Worm (Caenorhabditis elegans): ENCODE data around the gene grl-3.

grl-3 gene

DNA sequence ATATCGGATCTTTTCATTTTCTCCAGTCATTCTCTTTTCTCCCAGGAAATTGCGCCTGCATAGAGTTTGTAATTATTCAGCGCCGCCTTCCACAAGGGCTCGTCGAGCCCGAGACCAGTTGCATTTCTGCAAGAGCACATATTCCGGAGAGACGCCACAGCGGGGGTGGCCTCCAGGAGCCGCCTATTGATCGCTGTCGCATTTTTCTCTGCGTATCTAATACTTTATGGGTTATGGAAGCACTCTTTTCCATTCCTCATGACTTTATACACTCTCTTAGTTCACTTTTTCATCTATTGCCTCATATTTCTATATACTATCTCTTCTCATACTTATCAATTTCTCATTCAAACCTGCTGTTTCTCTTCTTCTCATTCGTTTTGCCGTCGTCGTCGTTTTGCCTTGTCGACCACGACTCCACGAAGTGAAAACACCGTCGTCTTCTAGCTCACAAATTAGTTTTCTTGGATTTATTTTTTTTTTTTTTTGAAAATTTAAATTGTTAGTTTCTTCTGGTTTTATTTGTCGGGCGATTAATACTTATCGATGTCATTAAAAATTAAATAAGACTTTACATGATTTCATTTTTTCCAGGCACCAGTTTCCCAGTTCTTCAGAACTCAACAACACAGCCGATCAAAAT lies 36.0 kb upstream of the grl-3 start, which contains the start of gene cnb-1 (continued):
- no peak for TF ChIP-seq nhr-25 (tag; optimal IDR thresholded peaks at IDR 0.05)
- no peak for TF ChIP-seq lsy-12 (tag; optimal IDR thresholded peaks at IDR 0.05)
- no peak for TF ChIP-seq zag-1 (tag; optimal IDR thresholded peaks at IDR 0.05)
- no peak for TF ChIP-seq ceh-82 (tag; optimal IDR thresholded peaks at IDR 0.05)
- TF ChIP-seq nhr-28 (tag; optimal IDR thresholded peaks at IDR 0.05), result no peak
- TF ChIP-seq hmg-11 (tag; optimal IDR thresholded peaks at IDR 0.05), result peak; percentile 96
- TF ChIP-seq skn-1 (tag; optimal IDR thresholded peaks at IDR 0.05), result peak; percentile 51

- no peak for TF ChIP-seq tbx-2 (tag; optimal IDR thresholded peaks at IDR 0.05)
- peak; percentile 38 for TF ChIP-seq lin-39 (tag; optimal IDR thresholded peaks at IDR 0.05)
These were observed 32.0 kb upstream of the grl-3 start for ce11 chrV:11379341-11379740.

- TF ChIP-seq nhr-23 (tag; optimal IDR thresholded peaks at IDR 0.05) (no peak), fkh-10 (GFP tag; optimal IDR thresholded peaks at IDR 0.05) (peak; percentile 49)
These were observed 30.7 kb upstream of the grl-3 start for ce11 chrV:11380571-11380970.

DNA sequence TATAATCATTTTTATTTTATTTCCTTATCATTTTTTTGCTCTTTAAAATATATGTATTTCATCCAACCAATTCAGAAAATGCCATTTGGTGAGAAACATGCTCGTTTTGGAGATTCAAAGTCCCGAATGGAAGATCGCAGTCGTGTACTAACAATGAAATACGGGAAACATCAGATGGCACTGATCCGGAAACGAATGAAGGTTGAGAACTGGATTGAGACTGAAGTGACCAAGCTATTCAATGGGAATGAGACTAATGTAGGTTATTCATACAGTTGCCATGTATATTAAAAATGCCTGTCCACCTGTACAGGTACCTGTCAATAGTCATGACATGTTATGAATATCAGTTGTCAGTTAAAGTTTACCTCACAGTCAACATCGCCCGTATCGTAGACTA lies 28.3 kb upstream of the grl-3 start, which contains the start of gene F55C10.5:
Gene F55C10.5 (plus strand): TSS at position 74 of the 400 bp plus-strand sequence.
- no peak for TF ChIP-seq sea-2 (GFP tag; optimal IDR thresholded peaks at IDR 0.05)
- TF ChIP-seq R02D3.7 (tag; optimal IDR thresholded peaks at IDR 0.05), result no peak
- TF ChIP-seq nhr-43 (tag; optimal IDR thresholded peaks at IDR 0.05; ENCODE audit: poor library complexity, severe bottlenecking), result no peak
- no peak for TF ChIP-seq fkh-10 (GFP tag; optimal IDR thresholded peaks at IDR 0.05)
- TF ChIP-seq lin-15B (tag; optimal IDR thresholded peaks at IDR 0.05), result no peak
- no peak for TF ChIP-seq lin-39 (tag; optimal IDR thresholded peaks at IDR 0.05)
- no peak for TF ChIP-seq pqm-1 (tag; optimal IDR thresholded peaks at IDR 0.05)
- no peak for TF ChIP-seq tbx-2 (tag; optimal IDR thresholded peaks at IDR 0.05)
- TF ChIP-seq daf-12 (tag; optimal IDR thresholded peaks at IDR 0.05), result no peak
- no peak for TF ChIP-seq ceh-82 (tag; optimal IDR thresholded peaks at IDR 0.05)
- no peak for TF ChIP-seq ZK546.5 (tag; optimal IDR thresholded peaks at IDR 0.05)
- TF ChIP-seq unc-39 (tag; optimal IDR thresholded peaks at IDR 0.05), result no peak
- TF ChIP-seq elt-3 (tag; optimal IDR thresholded peaks at IDR 0.05), result no peak
- TF ChIP-seq egl-5 (tag; optimal IDR thresholded peaks at IDR 0.05), result no peak
- TF ChIP-seq mdl-1 (tag; optimal IDR thresholded peaks at IDR 0.05), result no peak
- no peak for TF ChIP-seq nhr-23 (tag; optimal IDR thresholded peaks at IDR 0.05)

- TF ChIP-seq nhr-43 (tag; optimal IDR thresholded peaks at IDR 0.05; ENCODE audit: poor library complexity, severe bottlenecking) (no peak), nhr-25 (tag; optimal IDR thresholded peaks at IDR 0.05) (peak; percentile 6), nhr-23 (tag; optimal IDR thresholded peaks at IDR 0.05) (no peak), aly-2 (tag; optimal IDR thresholded peaks at IDR 0.05) (no peak), hmg-11 (tag; optimal IDR thresholded peaks at IDR 0.05) (no peak)
These were observed 26.3 kb upstream of the grl-3 start, which contains the start of gene col-154 for ce11 chrV:11385060-11385459. Gene col-154, plus strand, starts transcription at chrV:11385360.

- TF ChIP-seq fos-1 (tag; optimal IDR thresholded peaks at IDR 0.05) (no peak), nhr-25 (tag; optimal IDR thresholded peaks at IDR 0.05) (no peak), elt-1 (tag; optimal IDR thresholded peaks at IDR 0.05) (no peak), nfya-1 (tag; optimal IDR thresholded peaks at IDR 0.05; ENCODE audit: insufficient read depth) (no peak), lin-15B (tag; optimal IDR thresholded peaks at IDR 0.05) (no peak), daf-12 (tag; optimal IDR thresholded peaks at IDR 0.05) (no peak)
These were observed 24.9 kb upstream of the grl-3 start, which contains the start of gene F55C10.4 for ce11 chrV:11386428-11386827. Gene F55C10.4, plus strand, starts transcription at chrV:11386728.

- TF ChIP-seq lin-15B (tag; optimal IDR thresholded peaks at IDR 0.05) (no peak), ZK546.5 (tag; optimal IDR thresholded peaks at IDR 0.05) (no peak), pqm-1 (tag; optimal IDR thresholded peaks at IDR 0.05) (no peak), nhr-76 (tag; optimal IDR thresholded peaks at IDR 0.05) (no peak), zag-1 (tag; optimal IDR thresholded peaks at IDR 0.05) (no peak), eor-1 (tag; optimal IDR thresholded peaks at IDR 0.05) (no peak), mdl-1 (tag; optimal IDR thresholded peaks at IDR 0.05) (no peak), ama-1 (optimal IDR thresholded peaks at IDR 0.05) (no peak), ceh-16 (tag; optimal IDR thresholded peaks at IDR 0.05) (no peak), hmg-11 (tag; optimal IDR thresholded peaks at IDR 0.05) (no peak)
These were observed 21.5 kb upstream of the grl-3 start, which contains the start of gene col-155 for ce11 chrV:11389776-11390175. Gene col-155, minus strand, starts transcription at chrV:11389876.

Data from whole organism, L3 larva.